Fruit fly (Drosophila melanogaster) whole organism, larva: Measurements from ENCODE around the gene Phb1.

Experiments
- noc ChIP-seq: fragments of 200-800 bp; sonication (Bioruptor generic); optimal IDR thresholded peaks from 3 replicates; lab custom pipeline; 2019; ENCODE audit warnings: missing biosample characterization, mild to moderate bottlenecking, missing genetic modification characterization, moderate library complexity

Gene Phb1

dm6 chr2L:19123472-19124070 lies at the start of gene Phb1:
Phb1 (minus strand) TSS chr2L:19123869.
- no peak for TF ChIP-seq noc (tag; lab: Kevin White, UChicago)

dm6 chr2L:19168095-19168697 lies 44.5 kb upstream of the Phb1 start:
- TF ChIP-seq noc (tag; lab: Kevin White, UChicago) = no peak

- TF ChIP-seq noc (tag; lab: Kevin White, UChicago) = no peak
Observed at dm6 chr2L:19167135-19167681, 43.5 kb upstream of the Phb1 start.

- no peak for TF ChIP-seq noc (tag; lab: Kevin White, UChicago)
Observed at dm6 chr2L:19165998-19166397, 42.3 kb upstream of the Phb1 start.

dm6 chr2L:19164933-19165813 lies 41.5 kb upstream of the Phb1 start:
- TF ChIP-seq noc (tag; lab: Kevin White, UChicago) = peak; percentile 83

dm6 chr2L:19163975-19164371 lies 40.3 kb upstream of the Phb1 start:
- no peak for TF ChIP-seq noc (tag; lab: Kevin White, UChicago)

dm6 chr2L:19163143-19163974 lies 39.7 kb upstream of the Phb1 start:
- no peak for TF ChIP-seq noc (tag; lab: Kevin White, UChicago)

- no peak for TF ChIP-seq noc (tag; lab: Kevin White, UChicago)
Observed at dm6 chr2L:19162330-19163100, 38.8 kb upstream of the Phb1 start.

dm6 chr2L:19161307-19161999 lies 37.8 kb upstream of the Phb1 start:
- no peak for TF ChIP-seq noc (tag; lab: Kevin White, UChicago)

dm6 chr2L:19159552-19160406 lies 36.1 kb upstream of the Phb1 start:
- no peak for TF ChIP-seq noc (tag; lab: Kevin White, UChicago)

- TF ChIP-seq noc (tag; lab: Kevin White, UChicago) = peak; percentile 23
Observed at dm6 chr2L:19158679-19159551, 35.2 kb upstream of the Phb1 start.
